Worm (Caenorhabditis elegans) whole organism, late embryonic: ENCODE results near the gene oac-22.
"Not testable (repeated sequence)": the region's sequence is repeated elsewhere in the genome, so short reads cannot be mapped to it uniquely, and the experiment has no call there.

Experiments
- ahr-1 ChIP-seq: sonication (generic microtip); optimal IDR thresholded peaks from 2 replicates; lab custom pipeline; 2016; ENCODE audit warnings: missing genetic modification characterization, missing compliant biosample characterization
- ceh-24 ChIP-seq: sonication (generic microtip); optimal IDR thresholded peaks from 2 replicates; lab custom pipeline; 2016; ENCODE audit warnings: mild to moderate bottlenecking, missing genetic modification characterization, missing compliant biosample characterization
- dmd-4 ChIP-seq: sonication (generic microtip); optimal IDR thresholded peaks from 2 replicates; lab custom pipeline; 2016; ENCODE audit warnings: borderline replicate concordance, missing genetic modification characterization, missing compliant biosample characterization
- dve-1 ChIP-seq: sonication (generic microtip); optimal IDR thresholded peaks from 2 replicates; lab custom pipeline; 2017; ENCODE audit warnings: antibody characterized with exemption, mild to moderate bottlenecking, missing genetic modification characterization, missing compliant biosample characterization
- hlh-30 ChIP-seq: sonication (generic microtip); optimal IDR thresholded peaks from 2 replicates; lab custom pipeline; 2017; ENCODE audit warnings: antibody characterized with exemption, missing genetic modification characterization, missing compliant biosample characterization; ENCODE audit not compliant: insufficient read depth
- pag-3 ChIP-seq: sonication (generic microtip); optimal IDR thresholded peaks from 2 replicates; lab custom pipeline; 2016; ENCODE audit warnings: missing compliant biosample characterization, missing genetic modification characterization, borderline replicate concordance
- ztf-16 ChIP-seq: sonication (generic microtip); optimal IDR thresholded peaks from 2 replicates; lab custom pipeline; 2017; ENCODE audit warnings: missing genetic modification characterization, missing compliant biosample characterization

DNA sequence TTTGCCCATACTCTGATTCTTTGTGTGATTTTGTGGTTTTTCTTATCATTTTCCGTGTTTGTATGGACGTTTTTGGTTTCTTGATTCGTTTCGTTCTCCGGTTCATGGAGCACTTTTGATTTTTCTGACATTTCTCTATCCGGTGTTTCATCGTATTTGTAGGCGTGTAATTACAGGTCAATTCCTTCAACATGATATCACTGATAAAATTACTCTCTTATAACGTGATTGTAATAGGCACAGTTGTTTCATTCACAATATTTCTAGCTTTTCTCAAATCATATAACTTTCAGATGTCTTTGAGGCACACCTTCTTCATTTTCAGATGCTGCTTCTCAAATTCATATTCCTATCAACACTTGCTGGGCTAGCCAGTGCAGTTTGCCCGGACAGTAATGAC lies 46.9 kb downstream of the oac-22 start, which contains the start of gene clec-70:
- TF ChIP-seq dmd-4, hlh-30, ztf-16, dve-1, pag-3, ahr-1, ceh-24 (tag; lab: Kevin White, UChicago): not testable (repeated sequence)
